Worm (Caenorhabditis elegans) whole organism, late embryonic: ENCODE measurements around the gene B0281.1.

Experiments used
- K02D7.2 ChIP-seq: sonication (generic microtip); optimal IDR thresholded peaks from 2 replicates; lab custom pipeline; 2017; ENCODE audit warnings: mild to moderate bottlenecking, missing genetic modification characterization, missing compliant biosample characterization
- ama-1 ChIP-seq: fragments of 150-350 bp; optimal IDR thresholded peaks from 2 replicates; lab custom pipeline; 2014
- ceh-14 ChIP-seq: sonication (generic microtip); optimal IDR thresholded peaks from 2 replicates; lab custom pipeline; 2016; ENCODE audit warnings: missing genotype, missing genetic modification characterization, missing compliant biosample characterization
- dve-1 ChIP-seq: sonication (generic microtip); optimal IDR thresholded peaks from 2 replicates; lab custom pipeline; 2017; ENCODE audit warnings: antibody characterized with exemption, mild to moderate bottlenecking, missing genetic modification characterization, missing compliant biosample characterization
- hlh-8 ChIP-seq: sonication (generic microtip); optimal IDR thresholded peaks from 2 replicates; lab custom pipeline; 2016; ENCODE audit warnings: missing genotype, missing genetic modification characterization, missing compliant biosample characterization
- nfya-1 ChIP-seq: sonication (generic microtip); optimal IDR thresholded peaks from 2 replicates; lab custom pipeline; 2017; ENCODE audit warnings: missing genetic modification characterization, mild to moderate bottlenecking, missing compliant biosample characterization, antibody characterized with exemption, moderate library complexity
- pha-4 ChIP-seq: fragments of 150-350 bp; optimal IDR thresholded peaks from 2 replicates; lab custom pipeline; 2018; ENCODE audit warnings: missing biosample characterization, missing genetic modification reagents, missing genetic modification characterization
- pqm-1 ChIP-seq: sonication (generic microtip); optimal IDR thresholded peaks from 2 replicates; lab custom pipeline; 2016; ENCODE audit warnings: missing genetic modification characterization, missing compliant biosample characterization
- sox-4 ChIP-seq: sonication (generic microtip); optimal IDR thresholded peaks from 2 replicates; lab custom pipeline; 2017; ENCODE audit warnings: mild to moderate bottlenecking, missing genetic modification characterization, inconsistent platforms, missing compliant biosample characterization

DNA sequence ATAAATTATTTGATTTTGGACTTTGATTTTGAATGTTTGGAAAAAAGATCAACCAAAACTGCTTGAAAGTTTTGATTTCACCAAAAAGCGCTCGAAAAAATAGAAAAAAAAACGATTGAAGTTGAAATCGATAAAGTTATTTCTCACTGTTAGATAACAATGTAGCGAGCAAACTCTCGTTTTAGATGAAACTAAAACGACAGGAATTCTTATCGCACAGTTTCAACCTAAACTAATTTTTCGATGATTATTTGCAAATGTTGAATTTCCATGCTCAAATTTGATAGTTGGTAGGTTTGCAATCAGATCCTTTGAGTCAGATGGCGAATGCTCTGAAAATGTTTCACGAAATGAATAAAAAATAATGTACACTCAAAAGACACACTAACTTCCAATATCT is 20.3 kb upstream of the B0281.1 start:
- TF ChIP-seq pqm-1 (no peak), hlh-8 (no peak), nfya-1 (no peak), dve-1 (tag; lab: Kevin White, UChicago) (no peak), ceh-14 (no peak), pha-4 (tag; lab: Kevin White, UChicago) (no peak), sox-4 (tag; lab: Kevin White, UChicago) (no peak), K02D7.2 (tag; lab: Kevin White, UChicago) (no peak), ama-1 (lab: Kevin White, UChicago) (no peak)
